Worm (Caenorhabditis elegans) whole organism, L1 larva: ENCODE measurements around the gene srbc-25.

Source experiments
- C16A3.4 ChIP-seq: fragments of 150-350 bp; optimal IDR thresholded peaks from 2 replicates; lab custom pipeline; 2014; ENCODE audit warnings: missing biosample characterization, missing genetic modification characterization
- C34B4.2 ChIP-seq: sonication (generic microtip); optimal IDR thresholded peaks from 2 replicates; lab custom pipeline; 2017; ENCODE audit warnings: mild to moderate bottlenecking, missing genetic modification characterization, missing compliant biosample characterization
- ceh-63 ChIP-seq: fragments of 200-800 bp; sonication (Bioruptor generic); optimal IDR thresholded peaks from 2 replicates; lab custom pipeline; 2018; ENCODE audit warnings: mild to moderate bottlenecking, missing genetic modification characterization, missing compliant biosample characterization
- ces-1 ChIP-seq: fragments of 150-350 bp; optimal IDR thresholded peaks from 2 replicates; lab custom pipeline; 2014; ENCODE audit warnings: missing biosample characterization, missing genetic modification reagents, missing genetic modification characterization
- efl-1 ChIP-seq, 4 experiments: fragments of 150-350 bp; optimal IDR thresholded peaks in 3 of 4; peaks in 1 of 4; 1 replicate in 1 of 4; 2 replicates in 3 of 4; lab custom pipeline; 2014; ENCODE audit warnings: missing biosample characterization in 2 of 4, missing genetic modification characterization in 2 of 4, missing genetic modification reagents in 2 of 4
- egl-13 ChIP-seq: sonication (generic microtip); optimal IDR thresholded peaks from 2 replicates; lab custom pipeline; 2016; ENCODE audit warnings: missing genotype, missing genetic modification reagents, missing genetic modification characterization, missing compliant biosample characterization
- elt-2 ChIP-seq: sonication (generic microtip); optimal IDR thresholded peaks from 2 replicates; lab custom pipeline; 2016; ENCODE audit warnings: missing genetic modification characterization, mild to moderate bottlenecking, inconsistent platforms, missing compliant biosample characterization, missing genetic modification reagents
- fos-1 ChIP-seq: fragments of 150-350 bp; optimal IDR thresholded peaks from 2 replicates; lab custom pipeline; 2014; ENCODE audit warnings: missing biosample characterization, missing genetic modification characterization
- grh-1 ChIP-seq: fragments of 200-800 bp; sonication (Bioruptor generic); IDR thresholded peaks from 2 replicates; pipeline ENCODE4 v1.3.6; 2022; ENCODE audit warnings: missing genetic modification reagents, missing genetic modification characterization, missing compliant biosample characterization
- hlh-17 ChIP-seq: fragments of 200-800 bp; sonication (Bioruptor generic); optimal IDR thresholded peaks from 2 replicates; lab custom pipeline; 2018; ENCODE audit warnings: missing genetic modification characterization, mild to moderate bottlenecking, missing compliant biosample characterization, moderate library complexity, borderline replicate concordance
- irx-1 ChIP-seq: sonication (generic microtip); optimal IDR thresholded peaks from 2 replicates; lab custom pipeline; 2016; ENCODE audit warnings: missing genetic modification characterization, missing compliant biosample characterization
- lin-15B ChIP-seq: fragments of 150-350 bp; sonication (generic microtip); optimal IDR thresholded peaks from 3 replicates; lab custom pipeline; 2014; ENCODE audit warnings: missing biosample characterization, missing genetic modification characterization
- lin-35 ChIP-seq, 2 experiments: fragments of 150-350 bp; optimal IDR thresholded peaks; 2 replicates each; lab custom pipeline; 2014; ENCODE audit warnings: missing biosample characterization in 2 of 2, missing genetic modification characterization in 2 of 2, missing genetic modification reagents in 2 of 2
- mab-9 ChIP-seq: fragments of 200-800 bp; sonication (Bioruptor generic); IDR thresholded peaks from 2 replicates; pipeline ENCODE4 v1.3.6; 2022; ENCODE audit warnings: missing genetic modification reagents, missing genetic modification characterization, missing compliant biosample characterization
- mdl-1 ChIP-seq, 2 experiments: fragments of 150-350 bp; optimal IDR thresholded peaks; 2 replicates each; lab custom pipeline; 2014 to 2017; ENCODE audit warnings: missing biosample characterization in 2 of 2, missing genetic modification characterization in 2 of 2, inconsistent platforms in 1 of 2
- mep-1 ChIP-seq: fragments of 150-350 bp; optimal IDR thresholded peaks from 2 replicates; lab custom pipeline; 2014; ENCODE audit warnings: missing biosample characterization, missing genetic modification characterization
- nhr-11 ChIP-seq: fragments of 150-350 bp; optimal IDR thresholded peaks from 2 replicates; lab custom pipeline; 2014; ENCODE audit warnings: missing biosample characterization, missing genetic modification characterization
- nhr-237 ChIP-seq: fragments of 150-350 bp; optimal IDR thresholded peaks from 2 replicates; lab custom pipeline; 2014; ENCODE audit warnings: missing biosample characterization, missing genetic modification characterization
- nhr-28 ChIP-seq: fragments of 150-350 bp; optimal IDR thresholded peaks from 2 replicates; lab custom pipeline; 2014; ENCODE audit warnings: missing biosample characterization, missing genetic modification characterization
- nhr-47 ChIP-seq: sonication (generic microtip); optimal IDR thresholded peaks from 2 replicates; lab custom pipeline; 2016; ENCODE audit warnings: mild to moderate bottlenecking, missing genetic modification characterization, moderate library complexity, missing compliant biosample characterization
- nhr-76 ChIP-seq: sonication (generic microtip); optimal IDR thresholded peaks from 2 replicates; lab custom pipeline; 2017; ENCODE audit warnings: missing biosample characterization, missing genetic modification characterization
- nhr-77 ChIP-seq: fragments of 150-350 bp; optimal IDR thresholded peaks from 2 replicates; lab custom pipeline; 2014; ENCODE audit warnings: missing biosample characterization, missing genetic modification characterization
- nhr-85 ChIP-seq: sonication (generic microtip); peaks from one replicate; lab custom pipeline; 2016; ENCODE audit warnings: missing genetic modification characterization, inconsistent platforms, missing compliant biosample characterization
- pag-3 ChIP-seq: sonication (generic microtip); optimal IDR thresholded peaks from 2 replicates; lab custom pipeline; 2017; ENCODE audit warnings: missing genetic modification characterization, mild to moderate bottlenecking, missing compliant biosample characterization, antibody characterized with exemption, borderline replicate concordance; ENCODE audit not compliant: insufficient read depth
- pax-3 ChIP-seq: fragments of 200-800 bp; sonication (Bioruptor generic); optimal IDR thresholded peaks from 2 replicates; lab custom pipeline; 2018; ENCODE audit warnings: mild to moderate bottlenecking, missing genetic modification characterization, moderate library complexity, missing compliant biosample characterization
- pqm-1 ChIP-seq: sonication (generic microtip); optimal IDR thresholded peaks from 3 replicates; lab custom pipeline; 2017; ENCODE audit warnings: missing biosample characterization, missing genetic modification characterization
- skn-1 ChIP-seq: fragments of 150-350 bp; optimal IDR thresholded peaks from 2 replicates; lab custom pipeline; 2014; ENCODE audit warnings: missing biosample characterization, missing genetic modification characterization
- sptf-1 ChIP-seq: fragments of 150-350 bp; optimal IDR thresholded peaks from 2 replicates; lab custom pipeline; 2014; ENCODE audit warnings: missing biosample characterization, missing genetic modification characterization
- swsn-7 ChIP-seq: sonication (generic microtip); optimal IDR thresholded peaks from 2 replicates; lab custom pipeline; 2016; ENCODE audit warnings: missing genetic modification characterization, missing compliant biosample characterization
- tlp-1 ChIP-seq: fragments of 150-350 bp; optimal IDR thresholded peaks from 2 replicates; lab custom pipeline; 2014; ENCODE audit warnings: missing biosample characterization, missing genetic modification characterization
- unc-130 ChIP-seq: fragments of 150-350 bp; optimal IDR thresholded peaks from 2 replicates; lab custom pipeline; 2017; ENCODE audit warnings: missing biosample characterization, missing genetic modification characterization, inconsistent platforms
- unc-98 ChIP-seq: fragments of 200-800 bp; sonication (Bioruptor generic); IDR thresholded peaks from 2 replicates; pipeline ENCODE4 v1.3.6; 2022; ENCODE audit warnings: missing genetic modification characterization, missing compliant biosample characterization
- vab-15 ChIP-seq: sonication (generic microtip); optimal IDR thresholded peaks from 2 replicates; lab custom pipeline; 2017; ENCODE audit warnings: missing genotype, mild to moderate bottlenecking, missing genetic modification characterization, missing compliant biosample characterization
- zip-4 ChIP-seq: fragments of 200-800 bp; sonication (Bioruptor generic); optimal IDR thresholded peaks from 2 replicates; lab custom pipeline; 2018; ENCODE audit warnings: mild to moderate bottlenecking, missing genetic modification characterization, moderate library complexity, missing compliant biosample characterization
- ztf-11 ChIP-seq, 2 experiments: sonication (generic microtip); optimal IDR thresholded peaks; 2 replicates each; lab custom pipeline; 2016 to 2017; ENCODE audit warnings: missing genetic modification characterization in 2 of 2, missing biosample characterization in 1 of 2, missing compliant biosample characterization in 1 of 2

Gene srbc-25

ce11 chrV:17173738-17174137, at the start of gene srbc-25:
Gene srbc-25 (plus strand): TSS chrV:17174038.
- TF ChIP-seq nhr-47 = no peak
- TF ChIP-seq, all 84 proteins: peak for 0

- TF ChIP-seq pag-3 (tag; lab: Kevin White, UChicago) (no peak), fos-1 (tag; lab: Kevin White, UChicago) (no peak), pqm-1 (no peak), nhr-85 (tag; lab: Kevin White, UChicago) (no peak), C16A3.4 (no peak), elt-2 (tag; lab: Kevin White, UChicago) (no peak)
Measured at ce11 chrV:17151292-17151691, 22.5 kb upstream of the srbc-25 start.

ce11 chrV:17154944-17155343, 18.9 kb upstream of the srbc-25 start:
- TF ChIP-seq hlh-17 (no peak), nhr-11 (tag; lab: Kevin White, UChicago) (no peak), nhr-237 (no peak), unc-130 (tag; lab: Kevin White, UChicago) (no peak), mep-1 (tag; lab: Kevin White, UChicago) (no peak), unc-98 (GFP tag; lab: Robert Waterston, UW) (no peak), irx-1 (tag; lab: Kevin White, UChicago) (no peak), zip-4 (GFP tag; lab: Kevin White, UChicago) (no peak), ces-1 (GFP tag; lab: Kevin White, UChicago) (no peak), swsn-7 (tag; lab: Kevin White, UChicago) (no peak), pax-3 (tag; lab: Kevin White, UChicago) (no peak)
- TF ChIP-seq, all 84 proteins: peak for 0

ce11 chrV:17155384-17155858, 18.4 kb upstream of the srbc-25 start, which contains the start of gene F40D4.17:
Gene F40D4.17 (minus strand): TSS chrV:17155434.
- no peak for TF ChIP-seq grh-1 (GFP tag; lab: Robert Waterston, UW)
- no peak for TF ChIP-seq mdl-1 (tag; optimal IDR thresholded peaks at IDR 0.05; lab: Kevin White, UChicago)
- peak in 1 of 2 experiments; percentile 81 for TF ChIP-seq efl-1 (optimal IDR thresholded peaks at IDR 0.05; lab: Kevin White, UChicago)
- TF ChIP-seq efl-1 (GFP tag; optimal IDR thresholded peaks at IDR 0.05 in 1 of 2; lab: Kevin White, UChicago) = peak in 1 of 2 experiments; percentile 93
- TF ChIP-seq egl-13 (tag; lab: Kevin White, UChicago) = no peak
- no peak for TF ChIP-seq hlh-17
- TF ChIP-seq nhr-76 = no peak
- TF ChIP-seq swsn-7 (tag; lab: Kevin White, UChicago) = no peak
- no peak for TF ChIP-seq lin-35 (GFP tag; optimal IDR thresholded peaks at IDR 0.05; lab: Kevin White, UChicago)

- TF ChIP-seq mab-9 (GFP tag; lab: Robert Waterston, UW) (no peak), ceh-63 (GFP tag; lab: Kevin White, UChicago) (no peak), ztf-11 (tag; optimal IDR thresholded peaks at IDR 0.05; lab: Kevin White, UChicago) (no peak), sptf-1 (tag; lab: Kevin White, UChicago) (no peak), nhr-28 (tag; lab: Kevin White, UChicago) (no peak), nhr-76 (no peak), skn-1 (no peak), grh-1 (GFP tag; lab: Robert Waterston, UW) (no peak), C34B4.2 (tag; lab: Kevin White, UChicago) (no peak), lin-15B (no peak)
Measured at ce11 chrV:17157154-17157553, 16.7 kb upstream of the srbc-25 start, which contains the start of gene F40D4.13. Gene F40D4.13 (minus strand): TSS chrV:17157254.

- TF ChIP-seq elt-2 (tag; lab: Kevin White, UChicago) (peak; percentile 82), nhr-77 (tag; lab: Kevin White, UChicago) (no peak), vab-15 (no peak), tlp-1 (tag; lab: Kevin White, UChicago) (peak; percentile 5), unc-130 (tag; lab: Kevin White, UChicago) (no peak), lin-15B (no peak)
Measured at ce11 chrV:17159430-17159924, 14.4 kb upstream of the srbc-25 start, which contains the start of gene F40D4.12. Gene F40D4.12 (plus strand): TSS chrV:17159874.
